Worm (Caenorhabditis elegans) whole organism, L3 larva: ENCODE data around the gene gpb-1.

ENCODE experiments used
- R02D3.7 ChIP-seq: fragments of 150-350 bp; optimal IDR thresholded peaks from 2 replicates; lab custom pipeline; 2014; ENCODE audit warnings: missing biosample characterization, missing genetic modification characterization
- ZK546.5 ChIP-seq: sonication (generic microtip); optimal IDR thresholded peaks from 2 replicates; lab custom pipeline; 2017; ENCODE audit warnings: missing biosample characterization, missing genetic modification characterization
- aly-2 ChIP-seq: fragments of 150-350 bp; optimal IDR thresholded peaks from 2 replicates; lab custom pipeline; 2014; ENCODE audit warnings: missing biosample characterization, missing genetic modification characterization
- ama-1 ChIP-seq: fragments of 150-350 bp; optimal IDR thresholded peaks from 2 replicates; lab custom pipeline; 2018
- ceh-82 ChIP-seq: fragments of 150-350 bp; optimal IDR thresholded peaks from 2 replicates; lab custom pipeline; 2014; ENCODE audit warnings: missing biosample characterization, missing genetic modification characterization
- ceh-9 ChIP-seq: sonication (generic microtip); optimal IDR thresholded peaks from 2 replicates; lab custom pipeline; 2018; ENCODE audit warnings: missing biosample characterization, missing genetic modification characterization
- egl-27 ChIP-seq: sonication (generic microtip); optimal IDR thresholded peaks from 4 replicates; lab custom pipeline; 2017; ENCODE audit warnings: missing biosample characterization, missing genetic modification reagents, missing genetic modification characterization
- egl-5 ChIP-seq: fragments of 150-350 bp; optimal IDR thresholded peaks from 2 replicates; lab custom pipeline; 2017; ENCODE audit warnings: missing biosample characterization, missing genetic modification reagents, missing genetic modification characterization, inconsistent platforms
- elt-1 ChIP-seq: fragments of 150-350 bp; optimal IDR thresholded peaks from 2 replicates; lab custom pipeline; 2014; ENCODE audit warnings: missing biosample characterization, missing genetic modification characterization
- elt-2 ChIP-seq: sonication (generic microtip); optimal IDR thresholded peaks from 2 replicates; lab custom pipeline; 2016; ENCODE audit warnings: missing genetic modification reagents, mild to moderate bottlenecking, missing genetic modification characterization, missing compliant biosample characterization
- elt-3 ChIP-seq, 3 experiments: fragments of 150-350 bp in 1 of 3; sonication (generic microtip) in 2 of 3; optimal IDR thresholded peaks; 2 replicates in 2 of 3; 4 replicates in 1 of 3; lab custom pipeline; 2014 to 2017; ENCODE audit warnings: missing biosample characterization in 3 of 3, missing genetic modification characterization in 3 of 3
- fkh-2 ChIP-seq: fragments of 150-350 bp; optimal IDR thresholded peaks from 2 replicates; lab custom pipeline; 2014; ENCODE audit warnings: missing biosample characterization, missing genetic modification reagents, missing genetic modification characterization
- fos-1 ChIP-seq: fragments of 150-350 bp; optimal IDR thresholded peaks from 2 replicates; lab custom pipeline; 2014; ENCODE audit warnings: missing biosample characterization, missing genetic modification characterization
- hmg-11 ChIP-seq: sonication (generic microtip); optimal IDR thresholded peaks from 2 replicates; lab custom pipeline; 2016; ENCODE audit warnings: missing genetic modification characterization, missing compliant biosample characterization
- lin-15B ChIP-seq: fragments of 150-350 bp; optimal IDR thresholded peaks from 2 replicates; lab custom pipeline; 2014; ENCODE audit warnings: missing biosample characterization, missing genetic modification characterization
- lin-39 ChIP-seq: fragments of 150-350 bp; optimal IDR thresholded peaks from 2 replicates; lab custom pipeline; 2018; ENCODE audit warnings: missing biosample characterization, missing genetic modification reagents, missing genetic modification characterization
- lsy-12 ChIP-seq: sonication (generic microtip); optimal IDR thresholded peaks from 2 replicates; lab custom pipeline; 2016; ENCODE audit warnings: mild to moderate bottlenecking, missing genetic modification characterization, missing compliant biosample characterization
- mdl-1 ChIP-seq: fragments of 150-350 bp; optimal IDR thresholded peaks from 2 replicates; lab custom pipeline; 2014; ENCODE audit warnings: missing biosample characterization, missing genetic modification characterization
- nfya-1 ChIP-seq: sonication (generic microtip); optimal IDR thresholded peaks from 2 replicates; lab custom pipeline; 2017; ENCODE audit warnings: missing genetic modification characterization, mild to moderate bottlenecking, missing compliant biosample characterization, antibody characterized with exemption, moderate library complexity; ENCODE audit not compliant: insufficient read depth
- nhr-11 ChIP-seq: fragments of 150-350 bp; optimal IDR thresholded peaks from 2 replicates; lab custom pipeline; 2014; ENCODE audit warnings: missing biosample characterization, missing genetic modification characterization
- nhr-12 ChIP-seq: fragments of 150-350 bp; optimal IDR thresholded peaks from 2 replicates; lab custom pipeline; 2014; ENCODE audit warnings: missing biosample characterization, missing genetic modification characterization
- nhr-23 ChIP-seq: fragments of 150-350 bp; optimal IDR thresholded peaks from 2 replicates; lab custom pipeline; 2014; ENCODE audit warnings: missing biosample characterization, missing genetic modification reagents, missing genetic modification characterization
- nhr-237 ChIP-seq: fragments of 150-350 bp; optimal IDR thresholded peaks from 2 replicates; lab custom pipeline; 2014; ENCODE audit warnings: missing biosample characterization, missing genetic modification characterization
- nhr-25 ChIP-seq: sonication (generic microtip); optimal IDR thresholded peaks from 2 replicates; lab custom pipeline; 2017; ENCODE audit warnings: missing biosample characterization, missing genetic modification characterization
- nhr-28 ChIP-seq: fragments of 150-350 bp; optimal IDR thresholded peaks from 2 replicates; lab custom pipeline; 2014; ENCODE audit warnings: missing biosample characterization, missing genetic modification characterization
- nhr-43 ChIP-seq: sonication (generic microtip); optimal IDR thresholded peaks from 2 replicates; lab custom pipeline; 2016; ENCODE audit warnings: mild to moderate bottlenecking, missing genetic modification characterization, missing compliant biosample characterization; ENCODE audit not compliant: poor library complexity, severe bottlenecking
- nhr-76 ChIP-seq: fragments of 150-350 bp; sonication (generic microtip); optimal IDR thresholded peaks from 5 replicates; lab custom pipeline; 2014; ENCODE audit warnings: missing biosample characterization, missing genetic modification characterization
- nhr-77 ChIP-seq: fragments of 150-350 bp; optimal IDR thresholded peaks from 2 replicates; lab custom pipeline; 2014; ENCODE audit warnings: missing biosample characterization, missing genetic modification characterization
- pha-4 ChIP-seq: fragments of 150-350 bp; optimal IDR thresholded peaks from 2 replicates; lab custom pipeline; 2014; ENCODE audit warnings: missing biosample characterization, missing genetic modification reagents, missing genetic modification characterization
- pqm-1 ChIP-seq: fragments of 150-350 bp; optimal IDR thresholded peaks from 2 replicates; lab custom pipeline; 2017; ENCODE audit warnings: missing biosample characterization, missing genetic modification characterization, inconsistent platforms
- sea-2 ChIP-seq: fragments of 150-350 bp; sonication (generic microtip); optimal IDR thresholded peaks from 4 replicates; lab custom pipeline; 2014; ENCODE audit warnings: missing biosample characterization, missing genetic modification reagents, missing genetic modification characterization
- snpc-4 ChIP-seq: fragments of 150-350 bp; optimal IDR thresholded peaks from 2 replicates; lab custom pipeline; 2014; ENCODE audit warnings: missing biosample characterization, missing genetic modification characterization
- tbx-2 ChIP-seq: sonication (generic microtip); optimal IDR thresholded peaks from 2 replicates; lab custom pipeline; 2016; ENCODE audit warnings: mild to moderate bottlenecking, missing genetic modification characterization, missing compliant biosample characterization
- unc-39 ChIP-seq: sonication (generic microtip); optimal IDR thresholded peaks from 4 replicates; lab custom pipeline; 2017; ENCODE audit warnings: missing biosample characterization, missing genetic modification characterization
- unc-62 ChIP-seq: fragments of 150-350 bp; sonication (generic microtip); optimal IDR thresholded peaks from 4 replicates; lab custom pipeline; 2014; ENCODE audit warnings: missing biosample characterization, missing genetic modification reagents, missing genetic modification characterization
- zag-1 ChIP-seq: fragments of 150-350 bp; optimal IDR thresholded peaks from 2 replicates; lab custom pipeline; 2014; ENCODE audit warnings: missing biosample characterization, missing genetic modification characterization
- ztf-11 ChIP-seq: fragments of 150-350 bp; optimal IDR thresholded peaks from 2 replicates; lab custom pipeline; 2014; ENCODE audit warnings: missing biosample characterization, missing genetic modification characterization
- ztf-4 ChIP-seq: fragments of 150-350 bp; optimal IDR thresholded peaks from 2 replicates; lab custom pipeline; 2014; ENCODE audit warnings: missing biosample characterization, missing genetic modification characterization

The gpb-1 gene

DNA sequence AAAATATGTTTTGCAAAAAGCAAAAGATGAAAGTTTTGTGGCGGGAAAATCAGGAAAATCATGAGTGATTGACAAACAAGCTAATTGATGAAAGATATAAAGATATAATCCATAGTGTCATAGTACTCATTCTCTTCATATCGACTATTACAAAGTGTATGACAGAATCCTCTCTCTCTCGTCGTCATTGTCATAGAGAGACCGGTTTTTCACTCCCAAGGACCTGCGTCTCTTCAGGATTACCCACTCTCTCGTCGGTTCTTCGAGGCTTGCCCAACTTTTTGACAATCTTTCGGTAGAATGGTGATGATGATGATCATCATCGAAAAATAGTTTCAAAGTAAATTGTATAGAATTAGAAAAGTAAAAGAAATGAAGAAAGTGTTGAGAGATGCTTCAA, 11.1 kb downstream of the gpb-1 start:
- TF ChIP-seq nfya-1 (tag; lab: Kevin White, UChicago) (peak; percentile 36), mdl-1 (tag; lab: Kevin White, UChicago) (no peak), R02D3.7 (tag; lab: Kevin White, UChicago) (no peak), nhr-43 (peak; percentile 79), nhr-11 (tag; lab: Kevin White, UChicago) (no peak), unc-62 (GFP tag; lab: Kevin White, UChicago) (peak; percentile 17), nhr-25 (tag; lab: Kevin White, UChicago) (peak; percentile 88), nhr-23 (tag; lab: Kevin White, UChicago) (peak; percentile 83)
- TF ChIP-seq, all 47 proteins: peak for 5

DNA sequence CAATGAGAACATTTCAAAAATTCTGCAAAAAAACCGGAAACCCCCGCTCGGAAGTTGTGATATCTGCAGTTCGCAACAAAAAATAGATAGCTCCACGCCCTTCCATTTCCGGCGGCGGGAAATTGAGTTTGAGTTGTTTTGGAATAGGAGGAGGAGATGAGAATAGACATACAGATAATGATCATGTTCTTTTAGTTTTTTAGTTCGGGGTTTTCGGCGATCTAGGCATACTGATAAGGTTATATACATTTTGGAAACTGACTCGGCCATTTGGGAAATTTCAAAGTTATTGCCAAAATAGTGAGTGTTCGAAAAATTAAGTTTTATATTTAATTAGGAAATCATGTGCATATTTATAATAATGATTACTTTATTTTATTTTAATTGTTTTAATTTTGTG, 14.6 kb downstream of the gpb-1 start:
- TF ChIP-seq elt-1 (tag; lab: Kevin White, UChicago) (peak; percentile 74), R02D3.7 (tag; lab: Kevin White, UChicago) (no peak)

DNA sequence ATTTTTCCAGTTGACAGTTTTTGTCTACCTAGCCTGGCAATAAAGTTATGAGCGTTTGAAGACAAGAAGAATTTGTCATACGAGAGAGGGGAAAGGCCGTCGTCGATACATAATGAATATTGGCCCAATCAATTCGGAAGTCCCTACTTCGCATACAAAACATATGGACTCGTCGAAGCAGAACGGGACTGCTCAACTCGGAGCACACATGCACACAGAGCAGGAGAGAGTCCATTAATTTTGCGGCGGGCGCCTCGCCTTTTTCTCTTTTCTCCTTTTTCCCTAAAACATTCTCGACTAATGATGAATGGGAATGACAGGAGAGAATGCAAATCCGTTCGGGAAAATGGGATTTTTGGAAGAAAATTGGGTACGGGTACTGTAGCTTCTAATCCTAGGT, 15.9 kb downstream of the gpb-1 start, which contains the start of gene F13D12.8:
Gene F13D12.8, minus strand, starts transcription at position 82 of the 400 bp plus-strand sequence.
- TF ChIP-seq ztf-11 (tag; lab: Kevin White, UChicago) (no peak), snpc-4 (tag; lab: Kevin White, UChicago) (peak; percentile 2), lin-39 (peak; percentile 23), pha-4 (no peak), ama-1 (lab: Kevin White, UChicago) (no peak), aly-2 (tag; lab: Kevin White, UChicago) (no peak), nhr-28 (tag; lab: Kevin White, UChicago) (no peak)

DNA sequence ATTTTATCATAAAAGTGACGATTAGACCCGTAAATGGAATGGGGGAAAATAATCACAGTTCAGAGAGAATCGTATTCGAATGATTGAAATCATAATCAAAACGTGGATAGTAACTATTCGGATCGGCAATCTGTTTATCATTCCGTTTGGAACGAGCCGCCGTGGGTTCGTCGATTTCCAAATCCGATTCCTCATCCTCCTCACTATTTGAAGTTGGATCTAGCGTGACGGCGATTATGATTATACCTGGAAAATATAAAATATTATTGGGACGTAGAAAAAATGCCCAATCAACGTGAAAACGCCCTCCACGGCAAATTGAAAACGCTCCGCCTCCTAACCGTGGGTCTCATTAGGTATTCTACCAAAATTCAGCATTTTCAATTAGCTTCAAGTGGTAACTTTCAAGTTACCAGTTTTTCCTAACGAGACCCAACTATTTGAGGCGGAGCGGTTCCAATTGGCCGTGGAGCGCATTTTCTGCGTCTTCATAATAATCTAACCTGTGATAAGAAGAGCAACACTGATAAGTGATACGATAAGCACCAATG, 17.2 kb downstream of the gpb-1 start:
- TF ChIP-seq nhr-12 (tag; lab: Kevin White, UChicago) (no peak), ama-1 (lab: Kevin White, UChicago) (peak; percentile 88), mdl-1 (tag; lab: Kevin White, UChicago) (no peak), nhr-43 (peak; percentile 4), ZK546.5 (tag; lab: Kevin White, UChicago) (no peak), elt-2 (tag; lab: Kevin White, UChicago) (peak; percentile 62), lsy-12 (tag; lab: Kevin White, UChicago) (peak; percentile 25)

DNA sequence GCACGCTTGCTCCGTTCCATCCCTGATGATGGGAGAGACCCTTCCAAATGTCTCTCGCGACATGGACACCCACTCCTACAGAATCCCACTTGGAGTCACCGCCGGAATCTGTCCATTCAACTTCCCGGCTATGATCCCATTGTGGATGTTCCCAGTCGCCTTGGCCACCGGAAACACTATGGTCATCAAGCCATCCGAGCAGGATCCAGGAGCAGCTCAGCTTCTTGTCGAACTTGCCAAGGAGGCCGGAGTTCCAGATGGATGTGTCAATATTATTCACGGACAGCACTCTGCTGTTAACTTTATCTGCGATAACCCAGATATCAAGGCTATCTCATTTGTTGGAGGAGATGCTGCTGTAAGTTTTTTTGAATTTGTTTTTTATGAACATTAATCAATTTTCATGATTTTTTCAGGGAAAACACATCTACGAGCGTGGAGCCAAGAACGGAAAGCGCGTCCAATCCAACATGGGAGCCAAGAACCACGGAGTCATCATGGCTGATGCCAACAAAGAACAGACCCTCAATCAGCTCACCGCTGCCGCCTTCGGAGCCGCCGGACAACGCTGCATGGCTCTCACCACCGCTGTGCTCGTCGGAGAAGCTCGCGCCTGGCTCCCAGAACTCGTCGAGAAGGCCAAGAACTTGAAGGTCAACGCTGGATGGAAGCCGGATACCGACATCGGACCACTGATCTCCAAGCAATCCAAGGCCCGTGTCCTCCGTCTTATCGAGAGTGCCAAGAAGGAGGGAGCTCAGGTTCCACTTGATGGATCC, 18.5 kb downstream of the gpb-1 start:
- TF ChIP-seq lin-39 (no peak), ztf-4 (tag; lab: Kevin White, UChicago) (no peak), zag-1 (no peak), nhr-237 (no peak), egl-5 (no peak), aly-2 (tag; lab: Kevin White, UChicago) (no peak), nhr-12 (tag; lab: Kevin White, UChicago) (no peak), nhr-43 (no peak), ceh-82 (tag; lab: Kevin White, UChicago) (no peak), elt-3 (tag; optimal IDR thresholded peaks at IDR 0.05; lab: Kevin White, UChicago) (no peak)

DNA sequence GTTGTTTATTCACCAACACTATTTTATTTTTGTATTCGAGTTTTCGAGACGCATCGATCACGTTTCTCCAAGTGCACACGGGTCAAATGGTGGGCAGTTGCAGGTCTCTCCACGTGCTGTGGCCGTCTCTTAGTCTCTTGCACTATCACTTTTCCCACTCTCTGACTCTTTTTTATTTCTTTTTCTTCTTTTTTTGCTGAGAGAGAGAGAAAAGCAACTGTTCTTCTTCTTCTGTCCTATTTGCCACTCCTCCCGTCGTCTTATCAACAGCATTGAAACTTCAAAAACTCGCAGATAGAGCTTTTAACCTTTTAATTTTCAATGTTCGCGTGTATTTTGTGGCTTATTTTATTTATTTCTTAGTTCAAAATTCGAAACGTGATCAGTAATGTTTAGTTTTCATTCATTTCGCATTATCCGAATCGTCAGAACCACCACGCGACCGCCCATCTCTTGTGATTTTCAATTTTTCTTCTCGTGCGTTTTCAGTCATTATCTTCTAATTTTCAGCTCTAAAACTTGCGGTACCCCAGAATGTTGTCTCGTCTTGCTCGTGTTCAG, 19.8 kb downstream of the gpb-1 start, which contains the start of gene alh-8:
Gene alh-8, plus strand, starts transcription at position 511 of the 561 bp plus-strand sequence.
- TF ChIP-seq elt-1 (tag; lab: Kevin White, UChicago), result no peak
- no peak for TF ChIP-seq nhr-43
- no peak for TF ChIP-seq egl-5
- no peak for TF ChIP-seq snpc-4 (tag; lab: Kevin White, UChicago)
- TF ChIP-seq lin-39, result peak; percentile 31
- TF ChIP-seq nfya-1 (tag; lab: Kevin White, UChicago), result peak; percentile 44
- TF ChIP-seq egl-27 (tag; lab: Kevin White, UChicago), result no peak
- TF ChIP-seq pha-4, result peak; percentile 55
- no peak for TF ChIP-seq unc-39 (tag; lab: Kevin White, UChicago)
- TF ChIP-seq pqm-1 (tag; lab: Kevin White, UChicago), result peak; percentile 14
- no peak for TF ChIP-seq fos-1
- no peak for TF ChIP-seq ZK546.5 (tag; lab: Kevin White, UChicago)
- no peak for TF ChIP-seq zag-1
- no peak for TF ChIP-seq nhr-76 (tag; lab: Kevin White, UChicago)
- TF ChIP-seq mdl-1 (tag; lab: Kevin White, UChicago), result peak; percentile 92
- no peak for TF ChIP-seq elt-3 (tag; optimal IDR thresholded peaks at IDR 0.05; lab: Kevin White, UChicago)
- TF ChIP-seq nhr-23 (tag; lab: Kevin White, UChicago), result peak; percentile 5
- TF ChIP-seq lin-15B (tag; lab: Kevin White, UChicago), result peak; percentile 14
- TF ChIP-seq ceh-9, result no peak
- peak; percentile 53 for TF ChIP-seq ama-1 (lab: Kevin White, UChicago)
- no peak for TF ChIP-seq hmg-11
- TF ChIP-seq sea-2, result no peak
- no peak for TF ChIP-seq unc-62 (GFP tag; lab: Kevin White, UChicago)
- no peak for TF ChIP-seq ceh-82 (tag; lab: Kevin White, UChicago)
- no peak for TF ChIP-seq fkh-2
- no peak for TF ChIP-seq nhr-25 (tag; lab: Kevin White, UChicago)
- TF ChIP-seq tbx-2 (tag; lab: Kevin White, UChicago), result no peak
- peak; percentile 21 for TF ChIP-seq nhr-77 (tag; lab: Kevin White, UChicago)
